Worm (Caenorhabditis elegans): ENCODE results near the gene unc-4.

- TF ChIP-seq pha-4 (tag; optimal IDR thresholded peaks at IDR 0.05) = no peak
- no peak for TF ChIP-seq tbx-2 (tag; optimal IDR thresholded peaks at IDR 0.05)
- no peak for TF ChIP-seq dmd-4 (tag; optimal IDR thresholded peaks at IDR 0.05; ENCODE audit: borderline replicate concordance)
- TF ChIP-seq nhr-11 (tag; optimal IDR thresholded peaks at IDR 0.05) = no peak
- no peak for TF ChIP-seq ama-1 (optimal IDR thresholded peaks at IDR 0.05)
- no peak for TF ChIP-seq C08G9.2 (tag; optimal IDR thresholded peaks at IDR 0.05)
- no peak for TF ChIP-seq F13H6.1 (tag; optimal IDR thresholded peaks at IDR 0.05)
Observed at ce11 chrII:9948662-9949061, 48.5 kb upstream of the unc-4 start.

All from whole organism, late embryonic.